Fruit fly (Drosophila melanogaster) whole organism, prepupa: Measurements from ENCODE around the gene srl.

Source experiments
- CG10631 ChIP-seq: fragments of 200-800 bp; sonication (Bioruptor generic); optimal IDR thresholded peaks from 2 replicates; lab custom pipeline; 2016; ENCODE audit warnings: missing biosample characterization, missing genetic modification characterization
- CG11902 ChIP-seq: fragments of 200-800 bp; sonication (Bioruptor generic); optimal IDR thresholded peaks from 3 replicates; lab custom pipeline; 2016; ENCODE audit warnings: missing biosample characterization, missing genetic modification characterization
- CG15336 ChIP-seq: fragments of 200-800 bp; sonication (Bioruptor generic); IDR thresholded peaks from 2 replicates; pipeline ENCODE4 v1.3.6; 2022; ENCODE audit warnings: missing biosample characterization, missing genetic modification characterization
- CG1621 ChIP-seq: fragments of 200-800 bp; sonication (Bioruptor generic); optimal IDR thresholded peaks from 3 replicates; lab custom pipeline; 2018; ENCODE audit warnings: missing biosample characterization, mild to moderate bottlenecking, missing genetic modification characterization
- CG16779 ChIP-seq: fragments of 200-800 bp; sonication (Bioruptor generic); optimal IDR thresholded peaks from 3 replicates; lab custom pipeline; 2017; ENCODE audit warnings: missing biosample characterization, mild to moderate bottlenecking, missing genetic modification characterization
- CG3032 ChIP-seq: fragments of 200-800 bp; optimal IDR thresholded peaks from 2 replicates; lab custom pipeline; 2019; ENCODE audit warnings: missing biosample characterization, mild to moderate bottlenecking, missing genetic modification characterization, moderate library complexity
- CG31627 ChIP-seq: fragments of 200-800 bp; sonication (Bioruptor generic); optimal IDR thresholded peaks from 3 replicates; lab custom pipeline; 2016; ENCODE audit warnings: missing biosample characterization, missing genetic modification characterization
- CG32006 ChIP-seq: fragments of 200-800 bp; sonication (Bioruptor generic); optimal IDR thresholded peaks from 3 replicates; lab custom pipeline; 2017; ENCODE audit warnings: missing biosample characterization, mild to moderate bottlenecking, missing genetic modification characterization
- CG34406 ChIP-seq: fragments of 200-800 bp; sonication (Bioruptor generic); optimal IDR thresholded peaks from 3 replicates; lab custom pipeline; 2016; ENCODE audit warnings: missing biosample characterization, missing genetic modification characterization
- CG3919 ChIP-seq: fragments of 200-800 bp; sonication (Bioruptor generic); optimal IDR thresholded peaks from 3 replicates; lab custom pipeline; 2016; ENCODE audit warnings: missing biosample characterization, missing genetic modification characterization
- CG6163 ChIP-seq: fragments of 200-800 bp; sonication (Bioruptor generic); IDR thresholded peaks from 3 replicates; pipeline ENCODE4 v1.3.6; 2022; ENCODE audit warnings: missing biosample characterization, missing genetic modification characterization
- CG6276 ChIP-seq: fragments of 200-800 bp; sonication (Bioruptor generic); optimal IDR thresholded peaks from 2 replicates; lab custom pipeline; 2017; ENCODE audit warnings: missing biosample characterization, mild to moderate bottlenecking, missing genetic modification characterization
- CG6792 ChIP-seq: fragments of 200-800 bp; sonication (Bioruptor generic); optimal IDR thresholded peaks from 3 replicates; lab custom pipeline; 2016; ENCODE audit warnings: missing biosample characterization, missing genetic modification characterization
- CG6808 ChIP-seq: fragments of 200-800 bp; sonication (Bioruptor generic); optimal IDR thresholded peaks from 3 replicates; lab custom pipeline; 2017; ENCODE audit warnings: missing biosample characterization, missing genetic modification characterization, mild to moderate bottlenecking, moderate library complexity, missing genetic modification reagents
- CG7368 ChIP-seq: fragments of 200-800 bp; sonication (Bioruptor generic); optimal IDR thresholded peaks from 3 replicates; lab custom pipeline; 2016; ENCODE audit warnings: missing biosample characterization, missing genetic modification characterization
- CG8119 ChIP-seq: fragments of 200-800 bp; sonication (Bioruptor generic); IDR thresholded peaks from 3 replicates; pipeline ENCODE4 v1.3.6; 2022; ENCODE audit warnings: missing biosample characterization, missing genetic modification characterization
- CG8319 ChIP-seq: fragments of 200-800 bp; sonication (Bioruptor generic); optimal IDR thresholded peaks from 3 replicates; lab custom pipeline; 2016; ENCODE audit warnings: missing biosample characterization, missing genetic modification characterization
- Eip75B ChIP-seq: fragments of 200-800 bp; sonication (Bioruptor generic); optimal IDR thresholded peaks from 3 replicates; lab custom pipeline; 2016; ENCODE audit warnings: missing biosample characterization, missing genetic modification characterization
- Eip78C ChIP-seq: fragments of 200-800 bp; sonication (Bioruptor generic); peaks from one replicate; lab custom pipeline; 2016; ENCODE audit warnings: missing biosample characterization, missing genetic modification characterization
- Eip93F ChIP-seq: fragments of 200-800 bp; sonication (Bioruptor generic); optimal IDR thresholded peaks from 2 replicates; lab custom pipeline; 2016; ENCODE audit warnings: missing biosample characterization, mild to moderate bottlenecking, missing genetic modification characterization
- Ets21C ChIP-seq: fragments of 200-800 bp; sonication (Bioruptor generic); optimal IDR thresholded peaks from 3 replicates; lab custom pipeline; 2016; ENCODE audit warnings: missing biosample characterization, missing genetic modification characterization
- Gug ChIP-seq: fragments of 200-800 bp; sonication (Bioruptor generic); IDR thresholded peaks from 2 replicates; pipeline ENCODE4 v1.3.6; 2022; ENCODE audit warnings: missing biosample characterization, missing genetic modification characterization
- Hr39 ChIP-seq: fragments of 200-800 bp; sonication (Bioruptor generic); optimal IDR thresholded peaks from 2 replicates; lab custom pipeline; 2016; ENCODE audit warnings: missing biosample characterization, missing genetic modification characterization
- Met ChIP-seq: fragments of 200-800 bp; sonication (Bioruptor generic); optimal IDR thresholded peaks from 3 replicates; lab custom pipeline; 2016; ENCODE audit warnings: missing biosample characterization, missing genetic modification characterization
- Smox ChIP-seq: fragments of 200-800 bp; sonication (Bioruptor generic); optimal IDR thresholded peaks from 3 replicates; lab custom pipeline; 2016; ENCODE audit warnings: missing biosample characterization, missing genetic modification characterization
- Sox102F ChIP-seq: fragments of 200-800 bp; sonication (Bioruptor generic); optimal IDR thresholded peaks from 2 replicates; lab custom pipeline; 2016; ENCODE audit warnings: missing biosample characterization, mild to moderate bottlenecking, missing genetic modification characterization
- Sox14 ChIP-seq: fragments of 200-800 bp; sonication (Bioruptor generic); optimal IDR thresholded peaks from 3 replicates; lab custom pipeline; 2016; ENCODE audit warnings: missing biosample characterization, missing genetic modification characterization
- Sox15 ChIP-seq: fragments of 200-800 bp; sonication (Bioruptor generic); optimal IDR thresholded peaks from 3 replicates; lab custom pipeline; 2016; ENCODE audit warnings: missing biosample characterization, missing genetic modification characterization
- achi ChIP-seq: fragments of 200-800 bp; sonication (Bioruptor generic); optimal IDR thresholded peaks from 3 replicates; lab custom pipeline; 2016; ENCODE audit warnings: missing biosample characterization, missing genetic modification characterization
- cyc ChIP-seq: fragments of 200-800 bp; sonication (Bioruptor generic); optimal IDR thresholded peaks from 3 replicates; lab custom pipeline; 2016; ENCODE audit warnings: missing biosample characterization, missing genetic modification characterization
- dac ChIP-seq: fragments of 200-800 bp; sonication (Bioruptor generic); optimal IDR thresholded peaks from 2 replicates; lab custom pipeline; 2017; ENCODE audit warnings: missing biosample characterization, mild to moderate bottlenecking, missing genetic modification characterization
- eg ChIP-seq: fragments of 200-800 bp; sonication (Bioruptor generic); IDR thresholded peaks from 3 replicates; pipeline ENCODE4 v1.3.6; 2022; ENCODE audit warnings: missing biosample characterization, missing genetic modification characterization
- esn ChIP-seq: fragments of 200-800 bp; sonication (Bioruptor generic); optimal IDR thresholded peaks from 2 replicates; lab custom pipeline; 2016; ENCODE audit warnings: missing biosample characterization, mild to moderate bottlenecking, missing genetic modification characterization, moderate library complexity
- fd59A ChIP-seq: fragments of 200-800 bp; sonication (Bioruptor generic); optimal IDR thresholded peaks from 2 replicates; lab custom pipeline; 2017; ENCODE audit warnings: missing biosample characterization, mild to moderate bottlenecking, missing genetic modification characterization, missing genetic modification reagents
- fd85E ChIP-seq: fragments of 200-800 bp; sonication (Bioruptor generic); optimal IDR thresholded peaks from 3 replicates; lab custom pipeline; 2016; ENCODE audit warnings: missing biosample characterization, missing genetic modification characterization
- fkh ChIP-seq: fragments of 200-800 bp; sonication (Bioruptor generic); optimal IDR thresholded peaks from 3 replicates; lab custom pipeline; 2017; ENCODE audit warnings: missing biosample characterization, mild to moderate bottlenecking, missing genetic modification characterization, moderate library complexity
- lz ChIP-seq: fragments of 200-800 bp; sonication (Bioruptor generic); optimal IDR thresholded peaks from 3 replicates; lab custom pipeline; 2016; ENCODE audit warnings: missing biosample characterization, missing genetic modification characterization
- spab ChIP-seq: fragments of 200-800 bp; sonication (Bioruptor generic); optimal IDR thresholded peaks from 2 replicates; lab custom pipeline; 2017; ENCODE audit warnings: missing biosample characterization, mild to moderate bottlenecking, missing genetic modification characterization, missing genetic modification reagents
- ss ChIP-seq, 2 experiments: fragments of 200-800 bp; sonication (Bioruptor generic); optimal IDR thresholded peaks; 2 replicates in 1 of 2; 3 replicates in 1 of 2; lab custom pipeline; 2017 to 2018; ENCODE audit warnings: mild to moderate bottlenecking in 2 of 2, missing biosample characterization in 2 of 2, missing genetic modification characterization in 2 of 2, moderate library complexity in 1 of 2
- topi ChIP-seq: fragments of 200-800 bp; sonication (Bioruptor generic); optimal IDR thresholded peaks from 3 replicates; lab custom pipeline; 2016; ENCODE audit warnings: missing biosample characterization, missing genetic modification characterization
- vri ChIP-seq: fragments of 200-800 bp; sonication (Bioruptor generic); optimal IDR thresholded peaks from 3 replicates; lab custom pipeline; 2016; ENCODE audit warnings: missing biosample characterization, mild to moderate bottlenecking, missing genetic modification characterization

Gene srl

DNA sequence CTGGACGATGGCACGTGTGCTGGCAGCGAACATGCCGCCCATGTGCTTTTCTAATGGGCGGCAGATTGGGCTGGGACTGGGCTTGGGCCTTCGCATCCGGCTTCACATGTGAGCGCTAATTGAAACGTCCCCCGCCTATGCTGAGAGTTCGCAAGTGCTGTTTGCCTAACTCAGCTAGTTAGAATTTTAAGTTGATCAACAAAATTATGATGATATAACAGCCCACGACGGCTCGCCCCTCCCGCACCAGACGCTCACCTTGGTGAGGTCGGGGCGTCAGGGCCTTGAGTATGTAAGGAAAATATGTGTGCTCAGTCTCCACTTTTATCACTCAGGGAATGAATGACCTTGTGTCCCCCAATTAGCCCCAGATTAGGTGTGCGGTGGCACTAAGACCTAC, 37.8 kb upstream of the srl start:
- TF ChIP-seq Smox (GFP tag; lab: Kevin White, UChicago) (no peak), fkh (GFP tag; lab: Kevin White, UChicago) (peak; percentile 62)

DNA sequence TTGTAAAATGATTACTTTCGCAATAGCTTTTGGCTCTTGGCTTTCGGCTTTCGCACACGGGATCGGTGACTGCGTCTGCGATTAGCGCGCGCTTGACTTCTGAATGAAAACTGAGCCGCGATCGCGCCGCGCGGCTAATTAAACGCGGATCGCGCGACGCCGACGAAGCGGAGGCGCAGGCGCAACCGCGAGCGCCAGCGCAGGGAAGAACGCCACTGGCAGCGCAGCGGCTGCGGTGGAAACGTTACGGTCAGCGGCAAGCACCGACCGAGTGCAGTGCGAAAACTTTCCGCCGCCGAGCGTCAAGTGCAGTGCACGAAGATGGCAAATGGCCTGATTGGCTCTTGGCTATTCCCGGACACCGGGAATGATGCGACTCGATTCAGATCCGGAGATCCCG, 33.6 kb upstream of the srl start, which contains the start of gene CG31522:
TSS of gene CG31522 (minus strand) at position 101 of the 400 bp plus-strand sequence.
- TF ChIP-seq Eip78C (GFP tag; lab: Kevin White, UChicago) (peak; percentile 34), CG6276 (GFP tag; lab: Kevin White, UChicago) (no peak), CG1621 (tag; lab: Kevin White, UChicago) (peak; percentile 26), Eip93F (GFP tag; lab: Kevin White, UChicago) (no peak)

dm6 chr3R:4458272-4458671, 29.1 kb upstream of the srl start:
- TF ChIP-seq CG31627 (GFP tag; lab: Kevin White, UChicago) (no peak), dac (GFP tag; lab: Kevin White, UChicago) (no peak), CG10631 (GFP tag; lab: Kevin White, UChicago) (no peak), Ets21C (GFP tag; lab: Kevin White, UChicago) (no peak), ss (GFP tag; optimal IDR thresholded peaks at IDR 0.05; lab: Kevin White, UChicago) (no peak), Eip93F (GFP tag; lab: Kevin White, UChicago) (no peak), Sox15 (GFP tag; lab: Kevin White, UChicago) (no peak), CG8119 (no peak), topi (GFP tag; lab: Kevin White, UChicago) (no peak), Smox (GFP tag; lab: Kevin White, UChicago) (no peak), lz (GFP tag; lab: Kevin White, UChicago) (no peak), CG11902 (GFP tag; lab: Kevin White, UChicago) (no peak), eg (no peak), CG16779 (no peak)
- TF ChIP-seq, all 60 proteins: peak for 0

dm6 chr3R:4457625-4458024, 28.5 kb upstream of the srl start:
- TF ChIP-seq CG11902 (GFP tag; lab: Kevin White, UChicago) (no peak), fkh (GFP tag; lab: Kevin White, UChicago) (peak; percentile 63)

DNA sequence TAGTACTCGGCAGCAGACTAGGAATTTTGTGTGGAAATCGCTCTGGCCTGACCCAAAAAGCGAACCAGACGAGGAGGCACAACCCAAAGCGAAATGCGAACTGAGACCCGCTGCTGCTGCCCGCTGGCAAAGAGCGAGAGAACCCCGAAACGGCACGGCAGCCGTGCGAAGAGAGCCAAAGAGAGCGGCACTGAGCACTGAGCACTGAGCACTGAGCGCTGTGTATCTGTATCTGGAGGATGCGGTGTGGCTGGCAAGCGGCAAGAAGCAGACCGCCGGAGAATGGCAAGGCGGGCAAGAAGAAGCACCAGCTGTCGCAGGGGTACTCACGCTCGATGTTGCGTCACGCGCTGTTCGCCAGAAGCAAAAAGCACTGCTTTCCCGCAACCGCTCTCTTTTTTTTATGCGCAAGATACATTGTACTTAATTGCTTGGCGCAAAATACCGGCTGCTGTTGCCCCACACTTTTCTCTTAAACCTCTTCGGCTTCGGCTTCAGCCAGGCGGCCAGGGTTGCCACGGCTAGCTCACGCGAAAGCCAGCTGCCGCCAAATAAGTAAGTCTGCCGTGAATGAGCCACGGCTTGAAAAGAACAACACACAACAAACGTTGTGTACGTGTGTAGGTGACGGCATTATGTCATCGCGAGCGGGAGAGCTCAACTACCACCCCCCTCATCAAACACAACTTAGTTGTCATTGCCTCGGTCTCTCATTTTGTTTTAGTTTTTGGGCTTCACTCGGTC, 24.2 kb upstream of the srl start:
- peak; percentile 48 to 62 for TF ChIP-seq ss (GFP tag; optimal IDR thresholded peaks at IDR 0.05; lab: Kevin White, UChicago)
- no peak for TF ChIP-seq lz (GFP tag; lab: Kevin White, UChicago)
- peak; percentile 24 for TF ChIP-seq CG6808
- no peak for TF ChIP-seq cyc
- TF ChIP-seq Smox (GFP tag; lab: Kevin White, UChicago), result no peak
- peak; percentile 67 for TF ChIP-seq CG1621 (tag; lab: Kevin White, UChicago)
- TF ChIP-seq Ets21C (GFP tag; lab: Kevin White, UChicago), result no peak
- TF ChIP-seq CG6163 (GFP tag; lab: Robert Waterston, UW), result peak; percentile 63; the same call in 2 of the 3 replicates
- TF ChIP-seq fd59A (GFP tag; lab: Kevin White, UChicago), result no peak
- no peak for TF ChIP-seq CG6276 (GFP tag; lab: Kevin White, UChicago)
- TF ChIP-seq CG34406 (GFP tag; lab: Kevin White, UChicago), result no peak
- peak; percentile 41 for TF ChIP-seq Sox102F
- peak; percentile 15 for TF ChIP-seq esn (GFP tag; lab: Kevin White, UChicago)
- no peak for TF ChIP-seq achi (GFP tag; lab: Kevin White, UChicago)
- no peak for TF ChIP-seq CG32006 (GFP tag; lab: Kevin White, UChicago)
- no peak for TF ChIP-seq CG7368
- TF ChIP-seq Eip75B, result peak; percentile 8
- TF ChIP-seq CG3919 (GFP tag; lab: Kevin White, UChicago), result peak; percentile 30
- TF ChIP-seq Met (GFP tag; lab: Kevin White, UChicago), result peak; percentile 1
- TF ChIP-seq Sox14 (GFP tag; lab: Kevin White, UChicago), result peak; percentile 37
- peak; percentile 48; the same call in 1 of the 2 replicates for TF ChIP-seq CG15336 (GFP tag; lab: Robert Waterston, UW)
- TF ChIP-seq CG3032 (tag; lab: Kevin White, UChicago), result no peak
- no peak for TF ChIP-seq Sox15 (GFP tag; lab: Kevin White, UChicago)
- no peak for TF ChIP-seq Gug (GFP tag; lab: Robert Waterston, UW)
- TF ChIP-seq spab (GFP tag; lab: Kevin White, UChicago), result no peak
- no peak for TF ChIP-seq dac (GFP tag; lab: Kevin White, UChicago)
- TF ChIP-seq Hr39 (GFP tag; lab: Kevin White, UChicago), result no peak
- no peak for TF ChIP-seq CG8319 (GFP tag; lab: Kevin White, UChicago)
- TF ChIP-seq vri (GFP tag; lab: Kevin White, UChicago), result peak; percentile 99
- peak; percentile 14 for TF ChIP-seq CG6792 (GFP tag; lab: Kevin White, UChicago)
- TF ChIP-seq fd85E (GFP tag; lab: Kevin White, UChicago), result no peak
